Fruit fly (Drosophila melanogaster) whole organism, prepupa: ENCODE data around the gene CG3505.

Experiments used
- CG10669 ChIP-seq: fragments of 200-800 bp; sonication (Bioruptor generic); optimal IDR thresholded peaks from 3 replicates; lab custom pipeline; 2018; ENCODE audit warnings: missing biosample characterization, mild to moderate bottlenecking, missing genetic modification characterization, moderate library complexity
- CG11294 ChIP-seq: fragments of 200-800 bp; sonication (Bioruptor generic); IDR thresholded peaks from 2 replicates; pipeline ENCODE4 v1.3.6; 2022; ENCODE audit warnings: missing biosample characterization, missing genetic modification characterization
- CG15336 ChIP-seq: fragments of 200-800 bp; sonication (Bioruptor generic); IDR thresholded peaks from 2 replicates; pipeline ENCODE4 v1.3.6; 2022; ENCODE audit warnings: missing biosample characterization, missing genetic modification characterization
- CG1621 ChIP-seq: fragments of 200-800 bp; sonication (Bioruptor generic); optimal IDR thresholded peaks from 3 replicates; lab custom pipeline; 2018; ENCODE audit warnings: missing biosample characterization, mild to moderate bottlenecking, missing genetic modification characterization
- CG16779 ChIP-seq: fragments of 200-800 bp; sonication (Bioruptor generic); optimal IDR thresholded peaks from 3 replicates; lab custom pipeline; 2017; ENCODE audit warnings: missing biosample characterization, mild to moderate bottlenecking, missing genetic modification characterization
- CG3032 ChIP-seq: fragments of 200-800 bp; optimal IDR thresholded peaks from 2 replicates; lab custom pipeline; 2019; ENCODE audit warnings: missing biosample characterization, mild to moderate bottlenecking, missing genetic modification characterization, moderate library complexity
- CG32006 ChIP-seq: fragments of 200-800 bp; sonication (Bioruptor generic); optimal IDR thresholded peaks from 3 replicates; lab custom pipeline; 2017; ENCODE audit warnings: missing biosample characterization, mild to moderate bottlenecking, missing genetic modification characterization
- CG34406 ChIP-seq: fragments of 200-800 bp; sonication (Bioruptor generic); optimal IDR thresholded peaks from 3 replicates; lab custom pipeline; 2016; ENCODE audit warnings: missing biosample characterization, missing genetic modification characterization
- CG3919 ChIP-seq: fragments of 200-800 bp; sonication (Bioruptor generic); optimal IDR thresholded peaks from 3 replicates; lab custom pipeline; 2016; ENCODE audit warnings: missing biosample characterization, missing genetic modification characterization
- CG4318 ChIP-seq: fragments of 200-800 bp; sonication (Bioruptor generic); optimal IDR thresholded peaks from 3 replicates; lab custom pipeline; 2017; ENCODE audit warnings: missing biosample characterization, mild to moderate bottlenecking, missing genetic modification characterization
- CG6163 ChIP-seq: fragments of 200-800 bp; sonication (Bioruptor generic); IDR thresholded peaks from 3 replicates; pipeline ENCODE4 v1.3.6; 2022; ENCODE audit warnings: missing biosample characterization, missing genetic modification characterization
- CG6276 ChIP-seq: fragments of 200-800 bp; sonication (Bioruptor generic); optimal IDR thresholded peaks from 2 replicates; lab custom pipeline; 2017; ENCODE audit warnings: missing biosample characterization, mild to moderate bottlenecking, missing genetic modification characterization
- CG6792 ChIP-seq: fragments of 200-800 bp; sonication (Bioruptor generic); optimal IDR thresholded peaks from 3 replicates; lab custom pipeline; 2016; ENCODE audit warnings: missing biosample characterization, missing genetic modification characterization
- CG6808 ChIP-seq: fragments of 200-800 bp; sonication (Bioruptor generic); optimal IDR thresholded peaks from 3 replicates; lab custom pipeline; 2017; ENCODE audit warnings: missing biosample characterization, missing genetic modification characterization, mild to moderate bottlenecking, moderate library complexity, missing genetic modification reagents
- CG6854 ChIP-seq: fragments of 200-800 bp; sonication (Bioruptor generic); optimal IDR thresholded peaks from 2 replicates; lab custom pipeline; 2017; ENCODE audit warnings: missing biosample characterization, mild to moderate bottlenecking, missing genetic modification characterization
- CG7368 ChIP-seq: fragments of 200-800 bp; sonication (Bioruptor generic); optimal IDR thresholded peaks from 3 replicates; lab custom pipeline; 2016; ENCODE audit warnings: missing biosample characterization, missing genetic modification characterization
- CG8119 ChIP-seq: fragments of 200-800 bp; sonication (Bioruptor generic); IDR thresholded peaks from 3 replicates; pipeline ENCODE4 v1.3.6; 2022; ENCODE audit warnings: missing biosample characterization, missing genetic modification characterization
- CG8319 ChIP-seq: fragments of 200-800 bp; sonication (Bioruptor generic); optimal IDR thresholded peaks from 3 replicates; lab custom pipeline; 2016; ENCODE audit warnings: missing biosample characterization, missing genetic modification characterization
- CG9139 ChIP-seq: fragments of 200-800 bp; sonication (Bioruptor generic); optimal IDR thresholded peaks from 3 replicates; lab custom pipeline; 2017; ENCODE audit warnings: missing biosample characterization, mild to moderate bottlenecking, missing genetic modification characterization
- Eip75B ChIP-seq: fragments of 200-800 bp; sonication (Bioruptor generic); optimal IDR thresholded peaks from 3 replicates; lab custom pipeline; 2016; ENCODE audit warnings: missing biosample characterization, missing genetic modification characterization
- Eip78C ChIP-seq: fragments of 200-800 bp; sonication (Bioruptor generic); peaks from one replicate; lab custom pipeline; 2016; ENCODE audit warnings: missing biosample characterization, missing genetic modification characterization
- Eip93F ChIP-seq: fragments of 200-800 bp; sonication (Bioruptor generic); optimal IDR thresholded peaks from 2 replicates; lab custom pipeline; 2016; ENCODE audit warnings: missing biosample characterization, mild to moderate bottlenecking, missing genetic modification characterization
- Ets96B ChIP-seq: fragments of 200-800 bp; optimal IDR thresholded peaks from 2 replicates; lab custom pipeline; 2019; ENCODE audit warnings: missing biosample characterization, mild to moderate bottlenecking, missing genetic modification characterization, moderate library complexity
- Gug ChIP-seq: fragments of 200-800 bp; sonication (Bioruptor generic); IDR thresholded peaks from 2 replicates; pipeline ENCODE4 v1.3.6; 2022; ENCODE audit warnings: missing biosample characterization, missing genetic modification characterization
- Hr38 ChIP-seq: sonication (Bioruptor generic); optimal IDR thresholded peaks from 2 replicates; lab custom pipeline; 2016; ENCODE audit warnings: missing biosample characterization, missing genetic modification characterization
- Hr4 ChIP-seq: fragments of 200-800 bp; sonication (Bioruptor generic); optimal IDR thresholded peaks from 3 replicates; lab custom pipeline; 2016; ENCODE audit warnings: missing biosample characterization, missing genetic modification characterization
- Lpt ChIP-seq: fragments of 200-800 bp; sonication (Bioruptor generic); optimal IDR thresholded peaks from 3 replicates; lab custom pipeline; 2016; ENCODE audit warnings: missing biosample characterization, missing genetic modification characterization
- OdsH ChIP-seq: fragments of 200-800 bp; sonication (Bioruptor generic); optimal IDR thresholded peaks from 3 replicates; lab custom pipeline; 2016; ENCODE audit warnings: missing biosample characterization, missing genetic modification characterization
- Sox102F ChIP-seq: fragments of 200-800 bp; sonication (Bioruptor generic); optimal IDR thresholded peaks from 2 replicates; lab custom pipeline; 2016; ENCODE audit warnings: missing biosample characterization, mild to moderate bottlenecking, missing genetic modification characterization
- Sox14 ChIP-seq: fragments of 200-800 bp; sonication (Bioruptor generic); optimal IDR thresholded peaks from 3 replicates; lab custom pipeline; 2016; ENCODE audit warnings: missing biosample characterization, missing genetic modification characterization
- Sox15 ChIP-seq: fragments of 200-800 bp; sonication (Bioruptor generic); optimal IDR thresholded peaks from 3 replicates; lab custom pipeline; 2016; ENCODE audit warnings: missing biosample characterization, missing genetic modification characterization
- achi ChIP-seq: fragments of 200-800 bp; sonication (Bioruptor generic); optimal IDR thresholded peaks from 3 replicates; lab custom pipeline; 2016; ENCODE audit warnings: missing biosample characterization, missing genetic modification characterization
- acj6 ChIP-seq: fragments of 200-800 bp; sonication (Bioruptor generic); optimal IDR thresholded peaks from 3 replicates; lab custom pipeline; 2016; ENCODE audit warnings: missing biosample characterization, missing genetic modification characterization
- cyc ChIP-seq: fragments of 200-800 bp; sonication (Bioruptor generic); optimal IDR thresholded peaks from 3 replicates; lab custom pipeline; 2016; ENCODE audit warnings: missing biosample characterization, missing genetic modification characterization
- dac ChIP-seq: fragments of 200-800 bp; sonication (Bioruptor generic); optimal IDR thresholded peaks from 2 replicates; lab custom pipeline; 2017; ENCODE audit warnings: missing biosample characterization, mild to moderate bottlenecking, missing genetic modification characterization
- dsx ChIP-seq: fragments of 200-800 bp; optimal IDR thresholded peaks from 3 replicates; lab custom pipeline; 2019; ENCODE audit warnings: missing biosample characterization, mild to moderate bottlenecking, missing genetic modification characterization, moderate library complexity; ENCODE audit not compliant: poor library complexity, severe bottlenecking
- esn ChIP-seq: fragments of 200-800 bp; sonication (Bioruptor generic); optimal IDR thresholded peaks from 2 replicates; lab custom pipeline; 2016; ENCODE audit warnings: missing biosample characterization, mild to moderate bottlenecking, missing genetic modification characterization, moderate library complexity
- fd59A ChIP-seq: fragments of 200-800 bp; sonication (Bioruptor generic); optimal IDR thresholded peaks from 2 replicates; lab custom pipeline; 2017; ENCODE audit warnings: missing biosample characterization, mild to moderate bottlenecking, missing genetic modification characterization, missing genetic modification reagents
- fd85E ChIP-seq: fragments of 200-800 bp; sonication (Bioruptor generic); optimal IDR thresholded peaks from 3 replicates; lab custom pipeline; 2016; ENCODE audit warnings: missing biosample characterization, missing genetic modification characterization
- fkh ChIP-seq: fragments of 200-800 bp; sonication (Bioruptor generic); optimal IDR thresholded peaks from 3 replicates; lab custom pipeline; 2017; ENCODE audit warnings: missing biosample characterization, mild to moderate bottlenecking, missing genetic modification characterization, moderate library complexity
- lz ChIP-seq: fragments of 200-800 bp; sonication (Bioruptor generic); optimal IDR thresholded peaks from 3 replicates; lab custom pipeline; 2016; ENCODE audit warnings: missing biosample characterization, missing genetic modification characterization
- net ChIP-seq: fragments of 200-800 bp; sonication (Bioruptor generic); optimal IDR thresholded peaks from 3 replicates; lab custom pipeline; 2016; ENCODE audit warnings: missing biosample characterization, missing genetic modification characterization
- pdm3 ChIP-seq: fragments of 200-800 bp; sonication (Bioruptor generic); optimal IDR thresholded peaks from 3 replicates; lab custom pipeline; 2016; ENCODE audit warnings: missing biosample characterization, missing genetic modification characterization
- salr ChIP-seq, 2 experiments: fragments of 200-800 bp; sonication (Bioruptor generic); optimal IDR thresholded peaks; 3 replicates each; lab custom pipeline; 2016 to 2018; ENCODE audit warnings: missing biosample characterization in 2 of 2, missing genetic modification characterization in 2 of 2, mild to moderate bottlenecking in 1 of 2
- spab ChIP-seq: fragments of 200-800 bp; sonication (Bioruptor generic); optimal IDR thresholded peaks from 2 replicates; lab custom pipeline; 2017; ENCODE audit warnings: missing biosample characterization, mild to moderate bottlenecking, missing genetic modification characterization, missing genetic modification reagents
- ss ChIP-seq, 2 experiments: fragments of 200-800 bp; sonication (Bioruptor generic); optimal IDR thresholded peaks; 2 replicates in 1 of 2; 3 replicates in 1 of 2; lab custom pipeline; 2017 to 2018; ENCODE audit warnings: mild to moderate bottlenecking in 2 of 2, missing biosample characterization in 2 of 2, missing genetic modification characterization in 2 of 2, moderate library complexity in 1 of 2
- svp ChIP-seq: fragments of 200-800 bp; sonication (Bioruptor generic); peaks from one replicate; lab custom pipeline; 2016; ENCODE audit warnings: missing biosample characterization, missing genetic modification characterization
- vri ChIP-seq: fragments of 200-800 bp; sonication (Bioruptor generic); optimal IDR thresholded peaks from 3 replicates; lab custom pipeline; 2016; ENCODE audit warnings: missing biosample characterization, mild to moderate bottlenecking, missing genetic modification characterization

Gene CG3505

dm6 chr3R:14672915-14673314 is 15.7 kb downstream of the CG3505 start (continued):
- peak; percentile 50 for TF ChIP-seq CG6792 (GFP tag; lab: Kevin White, UChicago)
- TF ChIP-seq lz (GFP tag; lab: Kevin White, UChicago): peak; percentile 50
- TF ChIP-seq ss (GFP tag; optimal IDR thresholded peaks at IDR 0.05; lab: Kevin White, UChicago): peak; percentile 56 to 73
- TF ChIP-seq CG6276 (GFP tag; lab: Kevin White, UChicago): no peak
- peak; percentile 93 for TF ChIP-seq dsx (GFP tag; lab: Kevin White, UChicago)
- peak; percentile 95 for TF ChIP-seq Eip78C (GFP tag; lab: Kevin White, UChicago)
- TF ChIP-seq Hr4 (GFP tag; lab: Kevin White, UChicago): no peak
- TF ChIP-seq CG3032: peak; percentile 65
- TF ChIP-seq pdm3 (GFP tag; lab: Kevin White, UChicago): no peak
- TF ChIP-seq Eip93F (GFP tag; lab: Kevin White, UChicago): no peak
- TF ChIP-seq, all 60 proteins: peak for 32

- TF ChIP-seq net (GFP tag; lab: Kevin White, UChicago): peak; percentile 55
- no peak for TF ChIP-seq Lpt (GFP tag; lab: Kevin White, UChicago)
- peak; percentile 96 for TF ChIP-seq Eip78C (GFP tag; lab: Kevin White, UChicago)
- TF ChIP-seq fkh (GFP tag; lab: Kevin White, UChicago): peak; percentile 19
- peak; percentile 51 for TF ChIP-seq vri
- peak; percentile 43 for TF ChIP-seq Sox14 (GFP tag; lab: Kevin White, UChicago)
- TF ChIP-seq CG8319 (GFP tag; lab: Kevin White, UChicago): peak; percentile 30
- peak; percentile 62 for TF ChIP-seq dsx (GFP tag; lab: Kevin White, UChicago)
- TF ChIP-seq CG34406 (GFP tag; lab: Kevin White, UChicago): peak; percentile 55
- TF ChIP-seq Eip75B (GFP tag; lab: Kevin White, UChicago): peak; percentile 70
- peak; percentile 90 for TF ChIP-seq svp (GFP tag; lab: Kevin White, UChicago)
- TF ChIP-seq CG7368 (GFP tag; lab: Kevin White, UChicago): peak; percentile 27
- TF ChIP-seq spab: peak; percentile 41
- TF ChIP-seq esn: peak; percentile 77
- no peak for TF ChIP-seq Hr38 (GFP tag; lab: Kevin White, UChicago)
- peak; percentile 71 for TF ChIP-seq CG15336 (GFP tag; lab: Robert Waterston, UW)
- peak; percentile 53 for TF ChIP-seq CG1621 (tag; lab: Kevin White, UChicago)
- TF ChIP-seq CG4318 (GFP tag; lab: Kevin White, UChicago): no peak
- peak; percentile 7 for TF ChIP-seq CG16779 (tag; lab: Kevin White, UChicago)
- peak; percentile 60 for TF ChIP-seq pdm3 (GFP tag; lab: Kevin White, UChicago)
- peak; percentile 50 for TF ChIP-seq lz (GFP tag; lab: Kevin White, UChicago)
- peak; percentile 68 for TF ChIP-seq CG3032
- peak; percentile 78 for TF ChIP-seq CG6163 (GFP tag; lab: Robert Waterston, UW)
- TF ChIP-seq CG6808 (GFP tag; lab: Kevin White, UChicago): peak; percentile 31
- TF ChIP-seq CG6854 (GFP tag; lab: Kevin White, UChicago): no peak
- peak; percentile 28 for TF ChIP-seq CG6276 (GFP tag; lab: Kevin White, UChicago)
- TF ChIP-seq CG8119 (GFP tag; lab: Robert Waterston, UW): peak; percentile 74
- TF ChIP-seq CG3919 (GFP tag; lab: Kevin White, UChicago): peak; percentile 62
- peak; percentile 32 for TF ChIP-seq fd59A
- peak; percentile 62 for TF ChIP-seq OdsH (GFP tag; lab: Kevin White, UChicago)
- peak; percentile 64 for TF ChIP-seq CG10669 (GFP tag; lab: Kevin White, UChicago)
- peak; percentile 60 for TF ChIP-seq CG6792 (GFP tag; lab: Kevin White, UChicago)
- peak; percentile 36 for TF ChIP-seq CG9139 (GFP tag; lab: Kevin White, UChicago)
- TF ChIP-seq cyc (GFP tag; lab: Kevin White, UChicago): peak; percentile 50
- peak; percentile 62 for TF ChIP-seq CG32006
- TF ChIP-seq Sox102F (GFP tag; lab: Kevin White, UChicago): peak; percentile 69
- TF ChIP-seq Hr4 (GFP tag; lab: Kevin White, UChicago): peak; percentile 50
- TF ChIP-seq achi: peak; percentile 57
- TF ChIP-seq CG11294 (GFP tag; lab: Robert Waterston, UW): peak; percentile 58
- no peak for TF ChIP-seq fd85E (GFP tag; lab: Kevin White, UChicago)
- TF ChIP-seq Sox15 (GFP tag; lab: Kevin White, UChicago): no peak
- peak; percentile 10 to 32 for TF ChIP-seq salr (GFP tag; optimal IDR thresholded peaks at IDR 0.05; lab: Kevin White, UChicago)
- TF ChIP-seq dac: no peak
- peak; percentile 59 for TF ChIP-seq Gug
- TF ChIP-seq Ets96B: peak; percentile 70
- TF ChIP-seq acj6 (GFP tag; lab: Kevin White, UChicago): peak; percentile 49
Measured at dm6 chr3R:14674762-14675161, 17.5 kb downstream of the CG3505 start.
